Fruit fly (Drosophila melanogaster) whole organism, pupa: ENCODE results near the gene trol.

Experiments used
- CG10348 ChIP-seq: fragments of 200-800 bp; sonication (Bioruptor generic); IDR thresholded peaks from 2 replicates; pipeline ENCODE4 v1.3.6; 2022; ENCODE audit warnings: missing biosample characterization, missing genetic modification characterization
- CG12605 ChIP-seq: fragments of 200-800 bp; sonication (Bioruptor generic); IDR thresholded peaks from 2 replicates; pipeline ENCODE4 v1.3.6; 2022; ENCODE audit warnings: missing biosample characterization, missing genetic modification characterization
- CG13204 ChIP-seq: fragments of 200-800 bp; sonication (Bioruptor generic); optimal IDR thresholded peaks from 2 replicates; lab custom pipeline; 2018; ENCODE audit warnings: missing biosample characterization, mild to moderate bottlenecking, missing genetic modification characterization, moderate library complexity
- CG14655 ChIP-seq: fragments of 200-800 bp; sonication (Bioruptor generic); optimal IDR thresholded peaks from 3 replicates; lab custom pipeline; 2017; ENCODE audit warnings: mild to moderate bottlenecking, missing biosample characterization, missing genetic modification reagents, missing genetic modification characterization
- CG15710 ChIP-seq: fragments of 200-800 bp; sonication (Bioruptor generic); optimal IDR thresholded peaks from 2 replicates; lab custom pipeline; 2018; ENCODE audit warnings: missing biosample characterization, mild to moderate bottlenecking, missing genetic modification characterization, moderate library complexity
- CG17806 ChIP-seq: fragments of 200-800 bp; sonication (Bioruptor generic); optimal IDR thresholded peaks from 2 replicates; lab custom pipeline; 2018; ENCODE audit warnings: missing biosample characterization, mild to moderate bottlenecking, missing genetic modification characterization, moderate library complexity
- CG32121 ChIP-seq: fragments of 200-800 bp; sonication (Bioruptor generic); IDR thresholded peaks from 2 replicates; pipeline ENCODE4 v1.3.6; 2022; ENCODE audit warnings: missing biosample characterization, missing genetic modification characterization
- CG34367 ChIP-seq: fragments of 200-800 bp; sonication (Bioruptor generic); optimal IDR thresholded peaks from 2 replicates; lab custom pipeline; 2018; ENCODE audit warnings: missing biosample characterization, mild to moderate bottlenecking, missing genetic modification characterization
- CG4496 ChIP-seq: fragments of 200-800 bp; sonication (Bioruptor generic); IDR thresholded peaks from 3 replicates; pipeline ENCODE4 v1.3.6; 2022; ENCODE audit warnings: missing biosample characterization, missing genetic modification characterization
- CG8159 ChIP-seq: fragments of 200-800 bp; sonication (Bioruptor generic); optimal IDR thresholded peaks from 3 replicates; lab custom pipeline; 2018; ENCODE audit warnings: missing biosample characterization, mild to moderate bottlenecking, missing genetic modification characterization, moderate library complexity
- CG8301 ChIP-seq: fragments of 200-800 bp; sonication (Bioruptor generic); optimal IDR thresholded peaks from 2 replicates; lab custom pipeline; 2018; ENCODE audit warnings: missing biosample characterization, mild to moderate bottlenecking, missing genetic modification characterization
- CG9948 ChIP-seq: fragments of 200-800 bp; sonication (Bioruptor generic); optimal IDR thresholded peaks from 2 replicates; lab custom pipeline; 2018; ENCODE audit warnings: missing biosample characterization, mild to moderate bottlenecking, missing genetic modification characterization, moderate library complexity
- D1 ChIP-seq: fragments of 200-800 bp; sonication (Bioruptor generic); optimal IDR thresholded peaks from 2 replicates; lab custom pipeline; 2018; ENCODE audit warnings: missing biosample characterization, mild to moderate bottlenecking, missing genetic modification characterization, moderate library complexity
- EcR ChIP-seq: fragments of 200-800 bp; sonication (Bioruptor generic); optimal IDR thresholded peaks from 3 replicates; lab custom pipeline; 2019; ENCODE audit warnings: missing biosample characterization, missing genetic modification characterization, mild to moderate bottlenecking, moderate library complexity, missing genetic modification reagents
- Ets98B ChIP-seq: fragments of 200-800 bp; sonication (Bioruptor generic); IDR thresholded peaks from 2 replicates; pipeline ENCODE4 v1.3.6; 2022; ENCODE audit warnings: missing biosample characterization, missing genetic modification characterization
- Pif1A ChIP-seq: fragments of 200-800 bp; sonication (Bioruptor generic); optimal IDR thresholded peaks from 3 replicates; lab custom pipeline; 2016; ENCODE audit warnings: missing biosample characterization, missing genetic modification characterization
- Pif1B ChIP-seq: fragments of 200-800 bp; sonication (Bioruptor generic); optimal IDR thresholded peaks from 3 replicates; lab custom pipeline; 2016; ENCODE audit warnings: missing biosample characterization, missing genetic modification characterization
- Snoo ChIP-seq: fragments of 200-800 bp; sonication (Bioruptor generic); optimal IDR thresholded peaks from 3 replicates; lab custom pipeline; 2017; ENCODE audit warnings: missing biosample characterization, mild to moderate bottlenecking, missing genetic modification characterization, inconsistent platforms
- fd96Ca ChIP-seq: fragments of 200-800 bp; sonication (Bioruptor generic); IDR thresholded peaks from 3 replicates; pipeline ENCODE4 v1.3.6; 2022; ENCODE audit warnings: missing biosample characterization, missing genetic modification characterization
- gl ChIP-seq: fragments of 200-800 bp; sonication (Bioruptor generic); optimal IDR thresholded peaks from 2 replicates; lab custom pipeline; 2018; ENCODE audit warnings: missing biosample characterization, mild to moderate bottlenecking, missing genetic modification characterization
- rn ChIP-seq: fragments of 200-800 bp; sonication (Bioruptor generic); IDR thresholded peaks from 2 replicates; pipeline ENCODE4 v1.3.6; 2022; ENCODE audit warnings: missing biosample characterization, missing genetic modification characterization

The trol gene

DNA sequence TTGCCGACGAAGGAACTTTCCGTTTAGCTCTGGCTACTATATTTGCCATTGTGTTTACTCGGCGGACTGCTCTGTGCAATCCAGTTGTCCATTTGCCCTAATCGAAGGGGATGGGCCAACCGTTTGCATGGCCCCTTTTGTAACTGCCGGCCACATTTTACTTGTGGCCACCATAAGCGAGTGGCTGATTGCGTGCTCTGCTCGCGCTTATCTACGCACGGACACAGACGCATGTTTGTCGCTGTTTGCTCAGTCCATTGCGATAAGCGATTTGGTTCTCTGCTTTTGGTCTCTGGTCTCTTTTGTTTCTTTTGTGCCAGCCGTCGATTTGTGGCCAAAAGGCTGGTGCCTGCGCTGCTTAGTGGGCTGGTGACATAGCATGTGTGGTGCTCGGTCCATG lies 45.4 kb upstream of the trol start:
- peak; percentile 46 for TF ChIP-seq EcR (GFP tag; lab: Kevin White, UChicago)
- no peak for TF ChIP-seq Pif1B (GFP tag; lab: Kevin White, UChicago)

DNA sequence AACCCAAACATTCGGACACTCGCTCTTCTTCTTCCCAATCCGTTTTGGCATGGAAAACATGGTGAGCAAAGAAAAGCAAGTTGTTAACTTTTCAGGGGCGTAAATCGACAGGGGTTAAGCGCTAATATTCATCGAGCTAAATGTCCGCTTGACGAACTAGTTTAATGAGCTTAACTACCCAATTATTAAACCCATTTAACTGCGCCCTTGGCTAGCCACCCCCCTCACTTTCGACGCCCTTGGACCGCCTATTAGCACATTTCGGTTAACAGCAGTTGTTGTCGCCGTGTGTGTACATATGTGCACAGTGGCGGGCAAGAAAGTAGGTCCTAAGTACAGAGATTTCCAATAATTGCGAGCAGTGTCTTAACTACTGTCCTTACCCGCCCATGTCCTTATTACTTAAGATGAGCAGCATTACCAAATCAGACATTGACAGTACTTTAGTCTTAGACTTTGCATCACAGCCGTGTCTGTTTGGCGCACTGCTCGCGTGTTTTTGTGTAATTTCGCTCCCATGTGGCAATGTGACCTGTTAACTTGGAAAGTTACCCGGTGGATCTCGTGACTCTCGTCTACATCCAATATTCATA lies 44.3 kb upstream of the trol start:
- TF ChIP-seq CG32121 (GFP tag; lab: Robert Waterston, UW), result peak; percentile 96
- peak; percentile 93 for TF ChIP-seq Pif1A (GFP tag; lab: Kevin White, UChicago)
- peak; percentile 32 for TF ChIP-seq gl
- TF ChIP-seq Ets98B (GFP tag; lab: Robert Waterston, UW), result peak; percentile 97
- TF ChIP-seq CG10348, result peak; percentile 83
- TF ChIP-seq D1 (tag; lab: Kevin White, UChicago), result peak; percentile 43
- peak; percentile 79 for TF ChIP-seq CG15710
- peak; percentile 90 for TF ChIP-seq CG12605 (GFP tag; lab: Robert Waterston, UW)
- peak; percentile 91 for TF ChIP-seq Snoo (tag; lab: Kevin White, UChicago)
- peak; percentile 71 for TF ChIP-seq CG17806 (tag; lab: Kevin White, UChicago)
- no peak for TF ChIP-seq CG13204 (GFP tag; lab: Kevin White, UChicago)
- TF ChIP-seq fd96Ca (GFP tag; lab: Robert Waterston, UW), result peak; percentile 98
- peak; percentile 90 for TF ChIP-seq CG8301 (tag; lab: Kevin White, UChicago)
- peak; percentile 98 for TF ChIP-seq CG4496 (GFP tag; lab: Robert Waterston, UW)
- TF ChIP-seq EcR (GFP tag; lab: Kevin White, UChicago), result no peak
- peak; percentile 80 for TF ChIP-seq CG9948
- peak; percentile 89 for TF ChIP-seq Pif1B (GFP tag; lab: Kevin White, UChicago)
- peak; percentile 85 for TF ChIP-seq CG14655 (GFP tag; lab: Kevin White, UChicago)
- TF ChIP-seq CG8159 (tag; lab: Kevin White, UChicago), result peak; percentile 76
- TF ChIP-seq rn (GFP tag; lab: Robert Waterston, UW), result peak; percentile 90
- peak; percentile 69 for TF ChIP-seq CG34367 (tag; lab: Kevin White, UChicago)

DNA sequence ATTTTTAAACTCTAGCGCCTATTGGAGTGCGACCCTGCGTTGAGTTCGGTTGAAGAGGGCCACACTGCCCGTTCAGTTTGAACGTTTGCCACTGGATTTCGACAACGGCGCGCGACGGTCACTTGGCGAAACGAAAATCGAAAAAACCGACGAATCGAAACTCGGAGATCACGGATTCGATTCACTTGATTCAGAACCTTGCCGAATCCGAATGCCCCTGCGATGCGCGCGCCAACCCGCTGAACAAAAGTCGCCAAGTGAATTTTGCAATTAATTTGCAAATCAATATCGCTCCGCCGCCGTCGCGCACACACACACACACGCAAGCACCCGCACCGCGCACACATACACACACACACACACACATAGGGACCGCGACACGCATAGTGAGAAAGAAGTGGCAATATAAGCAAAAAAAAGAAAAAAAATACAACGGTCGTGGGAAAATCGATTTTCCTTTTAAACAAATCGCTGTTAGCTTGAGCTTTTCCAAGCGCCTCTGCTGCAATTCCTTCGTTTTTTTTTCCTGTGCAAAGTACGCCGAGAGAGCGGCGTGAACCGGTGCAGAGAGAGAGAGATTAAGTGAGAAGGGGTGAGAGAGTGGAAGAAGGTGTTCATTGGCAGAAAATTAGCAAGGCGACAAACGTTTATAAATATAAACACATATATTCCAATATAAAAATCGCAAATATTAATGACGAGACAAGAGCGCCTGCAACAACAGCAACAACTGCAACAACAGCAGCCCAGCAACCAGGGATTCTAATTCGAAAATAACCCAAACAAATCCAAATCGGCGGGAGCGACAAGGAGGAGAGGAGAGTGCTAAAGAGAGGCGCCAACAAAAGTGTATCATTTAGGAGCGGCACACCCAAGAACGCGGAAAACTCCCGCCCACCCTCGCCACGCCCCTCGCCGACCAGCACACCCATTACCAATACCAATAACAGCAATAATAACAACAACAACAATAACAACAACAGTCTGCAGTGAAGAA lies 43.5 kb upstream of the trol start, which contains the start of gene egh:
egh (plus strand) TSS at position 89 of the 997 bp plus-strand sequence.
- TF ChIP-seq Ets98B (GFP tag; lab: Robert Waterston, UW) (peak; percentile 84), CG8301 (tag; lab: Kevin White, UChicago) (peak; percentile 58), CG17806 (tag; lab: Kevin White, UChicago) (peak; percentile 52), CG9948 (peak; percentile 46), EcR (GFP tag; lab: Kevin White, UChicago) (peak; percentile 26), fd96Ca (GFP tag; lab: Robert Waterston, UW) (peak; percentile 86), Pif1A (GFP tag; lab: Kevin White, UChicago) (peak; percentile 80), CG10348 (no peak), CG32121 (GFP tag; lab: Robert Waterston, UW) (peak; percentile 59; the same call in 1 of the 2 replicates), CG12605 (GFP tag; lab: Robert Waterston, UW) (peak; percentile 74), CG8159 (tag; lab: Kevin White, UChicago) (peak; percentile 41), CG4496 (GFP tag; lab: Robert Waterston, UW) (peak; percentile 91), Snoo (tag; lab: Kevin White, UChicago) (peak; percentile 52), CG14655 (GFP tag; lab: Kevin White, UChicago) (peak; percentile 76), CG34367 (tag; lab: Kevin White, UChicago) (peak; percentile 10), CG13204 (GFP tag; lab: Kevin White, UChicago) (peak; percentile 75), D1 (tag; lab: Kevin White, UChicago) (no peak), CG15710 (peak; percentile 29), Pif1B (GFP tag; lab: Kevin White, UChicago) (peak; percentile 83), gl (peak; percentile 10), rn (GFP tag; lab: Robert Waterston, UW) (peak; percentile 69)

DNA sequence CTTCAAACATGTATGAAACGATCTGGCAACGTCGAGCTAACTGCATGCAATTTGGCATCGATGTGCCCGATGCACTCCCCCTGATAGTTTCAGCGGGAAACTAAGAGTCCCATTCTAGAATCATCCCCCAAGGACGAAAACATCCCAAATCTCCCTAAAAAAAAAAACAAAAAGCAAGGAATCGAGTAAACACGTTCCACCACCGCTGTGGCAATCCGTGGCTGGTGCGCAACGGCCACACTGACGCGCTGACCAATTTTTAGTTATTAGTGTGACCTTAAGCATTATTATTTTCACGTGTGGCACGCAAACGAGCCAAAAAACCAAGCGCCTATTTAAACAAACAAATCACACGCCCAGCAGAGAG lies 40.5 kb upstream of the trol start, which contains the start of gene wds:
wds (plus strand) TSS at position 265 of the 367 bp plus-strand sequence.
- no peak for TF ChIP-seq Snoo (tag; lab: Kevin White, UChicago)
- TF ChIP-seq CG4496 (GFP tag; lab: Robert Waterston, UW), result no peak
- TF ChIP-seq CG9948, result no peak
- TF ChIP-seq CG10348, result no peak
- TF ChIP-seq CG8159 (tag; lab: Kevin White, UChicago), result no peak
- TF ChIP-seq CG12605 (GFP tag; lab: Robert Waterston, UW), result no peak
- no peak for TF ChIP-seq CG14655 (GFP tag; lab: Kevin White, UChicago)
- TF ChIP-seq gl, result no peak
- no peak for TF ChIP-seq EcR (GFP tag; lab: Kevin White, UChicago)
- TF ChIP-seq CG34367 (tag; lab: Kevin White, UChicago), result no peak
- TF ChIP-seq D1 (tag; lab: Kevin White, UChicago), result no peak
- no peak for TF ChIP-seq fd96Ca (GFP tag; lab: Robert Waterston, UW)
- no peak for TF ChIP-seq CG13204 (GFP tag; lab: Kevin White, UChicago)
- no peak for TF ChIP-seq CG15710
